Worm (Caenorhabditis elegans): ENCODE results near the gene F40G12.10.

DNA sequence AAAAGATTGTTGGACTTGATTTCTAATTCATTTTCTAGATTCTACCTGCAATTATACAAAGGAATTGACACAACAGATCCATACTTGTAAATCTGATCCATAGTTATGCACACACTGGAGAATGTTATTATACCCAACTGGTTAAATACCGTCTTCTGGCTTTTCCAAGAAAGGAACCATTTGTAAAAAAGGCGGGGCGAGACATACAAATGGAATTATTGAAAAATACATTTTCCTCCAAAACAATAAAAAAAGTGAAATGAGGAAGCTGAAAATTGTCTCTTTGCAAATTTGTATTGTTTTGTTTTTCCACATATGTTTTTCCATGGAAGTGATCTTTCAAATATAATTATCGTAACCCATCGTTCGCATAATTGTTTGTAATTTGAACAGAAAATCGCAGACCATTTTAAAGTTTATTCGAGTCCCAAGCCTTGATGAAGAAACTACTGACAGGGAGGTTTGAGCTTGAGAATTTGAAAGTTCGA is 1.1 kb upstream of the F40G12.10 start, which contains the start of the genes srt-74 and F40G12.9:
- no peak for TF ChIP-seq bed-3 (GFP tag; optimal IDR thresholded peaks at IDR 0.05)
- no peak for TF ChIP-seq nhr-237 (tag; optimal IDR thresholded peaks at IDR 0.05)
- no peak for TF ChIP-seq sptf-1 (tag; optimal IDR thresholded peaks at IDR 0.05)
- TF ChIP-seq snpc-4 (tag; optimal IDR thresholded peaks at IDR 0.05), result no peak
- no peak for TF ChIP-seq unc-62 (GFP tag; optimal IDR thresholded peaks at IDR 0.05)

Measured in whole organism, mixed stage, embryonic.